Worm (Caenorhabditis elegans): ENCODE results near the gene rrc-1.

- TF ChIP-seq ama-1 (optimal IDR thresholded peaks at IDR 0.05), result no peak
- no peak for TF ChIP-seq hmg-4 (GFP tag; optimal IDR thresholded peaks at IDR 0.05)
- TF ChIP-seq ceh-36 (tag; optimal IDR thresholded peaks at IDR 0.05), result no peak
- no peak for TF ChIP-seq ets-7 (tag; optimal IDR thresholded peaks at IDR 0.05)
These were observed 8.9 kb downstream of the rrc-1 start, which contains the start of gene dpy-22 for ce11 chrX:9822173-9822572.
